Worm (Caenorhabditis elegans) whole organism, L2 larva: Measurements from ENCODE around the gene C06G1.1.

ENCODE experiments used
- R02D3.7 ChIP-seq: fragments of 150-350 bp; optimal IDR thresholded peaks from 2 replicates; lab custom pipeline; 2014; ENCODE audit warnings: missing biosample characterization, missing genetic modification characterization
- Y55F3AM.14 ChIP-seq: fragments of 200-800 bp; sonication (Bioruptor generic); optimal IDR thresholded peaks from 2 replicates; lab custom pipeline; 2018; ENCODE audit warnings: mild to moderate bottlenecking, missing genetic modification characterization, missing compliant biosample characterization
- alr-1 ChIP-seq: fragments of 150-350 bp; optimal IDR thresholded peaks from 2 replicates; lab custom pipeline; 2014; ENCODE audit warnings: missing biosample characterization, missing genetic modification characterization
- aly-2 ChIP-seq: fragments of 150-350 bp; optimal IDR thresholded peaks from 2 replicates; lab custom pipeline; 2014; ENCODE audit warnings: missing biosample characterization, missing genetic modification characterization
- ama-1 ChIP-seq: fragments of 150-350 bp; optimal IDR thresholded peaks from 2 replicates; lab custom pipeline; 2018; ENCODE audit warnings: inconsistent platforms
- blmp-1 ChIP-seq: sonication (generic microtip); optimal IDR thresholded peaks from 2 replicates; lab custom pipeline; 2017; ENCODE audit warnings: missing genetic modification characterization, mild to moderate bottlenecking, missing compliant biosample characterization, antibody characterized with exemption, moderate library complexity; ENCODE audit not compliant: insufficient read depth
- lin-11 ChIP-seq: fragments of 150-350 bp; sonication (generic microtip); optimal IDR thresholded peaks from 2 replicates; lab custom pipeline; 2014; ENCODE audit warnings: missing biosample characterization, missing genetic modification characterization, inconsistent platforms, mixed read lengths
- lin-13 ChIP-seq: fragments of 150-350 bp; optimal IDR thresholded peaks from 2 replicates; lab custom pipeline; 2014; ENCODE audit warnings: missing biosample characterization, missing genetic modification reagents, missing genetic modification characterization
- nhr-10 ChIP-seq: sonication (generic microtip); optimal IDR thresholded peaks from 2 replicates; lab custom pipeline; 2017; ENCODE audit warnings: missing biosample characterization, missing genetic modification characterization
- nhr-23 ChIP-seq: fragments of 150-350 bp; optimal IDR thresholded peaks from 2 replicates; lab custom pipeline; 2014; ENCODE audit warnings: missing biosample characterization, missing genetic modification reagents, missing genetic modification characterization
- unc-39 ChIP-seq: fragments of 150-350 bp; optimal IDR thresholded peaks from 2 replicates; lab custom pipeline; 2014; ENCODE audit warnings: missing biosample characterization, missing genetic modification characterization

C06G1.1 gene

ce11 chrX:16681910-16682493, 48.9 kb downstream of the C06G1.1 start (continued):
- TF ChIP-seq nhr-10 (tag; lab: Kevin White, UChicago) (peak; percentile 96), unc-39 (tag; lab: Kevin White, UChicago) (peak; percentile 62), alr-1 (tag; lab: Kevin White, UChicago) (no peak), Y55F3AM.14 (GFP tag; lab: Kevin White, UChicago) (peak; percentile 95), R02D3.7 (tag; lab: Kevin White, UChicago) (peak; percentile 75), ama-1 (lab: Kevin White, UChicago) (no peak), blmp-1 (tag; lab: Kevin White, UChicago) (peak; percentile 89), lin-11 (tag; lab: Kevin White, UChicago) (peak; percentile 38), aly-2 (peak; percentile 84), nhr-23 (no peak), lin-13 (GFP tag; lab: Kevin White, UChicago) (peak; percentile 98)
- TF ChIP-seq, all 48 proteins: peak for 43
